Worm (Caenorhabditis elegans) whole organism, L2 larva: ENCODE results near the gene col-148.

Experiments used
- R02D3.7 ChIP-seq: fragments of 150-350 bp; optimal IDR thresholded peaks from 2 replicates; lab custom pipeline; 2014; ENCODE audit warnings: missing biosample characterization, missing genetic modification characterization
- egl-27 ChIP-seq: sonication (generic microtip); optimal IDR thresholded peaks from 3 replicates; lab custom pipeline; 2017; ENCODE audit warnings: missing biosample characterization, missing genetic modification reagents, missing genetic modification characterization
- elt-1 ChIP-seq: fragments of 150-350 bp; optimal IDR thresholded peaks from 2 replicates; lab custom pipeline; 2014; ENCODE audit warnings: missing biosample characterization, missing genetic modification characterization
- lin-13 ChIP-seq: fragments of 150-350 bp; optimal IDR thresholded peaks from 2 replicates; lab custom pipeline; 2014; ENCODE audit warnings: missing biosample characterization, missing genetic modification reagents, missing genetic modification characterization
- lin-39 ChIP-seq: fragments of 150-350 bp; optimal IDR thresholded peaks from 2 replicates; lab custom pipeline; 2014; ENCODE audit warnings: missing biosample characterization, missing genetic modification reagents, missing genetic modification characterization
- nhr-11 ChIP-seq: fragments of 150-350 bp; optimal IDR thresholded peaks from 2 replicates; lab custom pipeline; 2014; ENCODE audit warnings: missing biosample characterization, missing genetic modification characterization
- nhr-237 ChIP-seq: fragments of 150-350 bp; optimal IDR thresholded peaks from 2 replicates; lab custom pipeline; 2014; ENCODE audit warnings: missing biosample characterization, missing genetic modification characterization
- nhr-77 ChIP-seq: fragments of 150-350 bp; optimal IDR thresholded peaks from 2 replicates; lab custom pipeline; 2014; ENCODE audit warnings: missing biosample characterization, missing genetic modification characterization
- unc-39 ChIP-seq: fragments of 150-350 bp; optimal IDR thresholded peaks from 2 replicates; lab custom pipeline; 2014; ENCODE audit warnings: missing biosample characterization, missing genetic modification characterization
- unc-62 ChIP-seq: fragments of 150-350 bp; optimal IDR thresholded peaks from 2 replicates; lab custom pipeline; 2014; ENCODE audit warnings: missing biosample characterization, missing genetic modification reagents, missing genetic modification characterization

DNA sequence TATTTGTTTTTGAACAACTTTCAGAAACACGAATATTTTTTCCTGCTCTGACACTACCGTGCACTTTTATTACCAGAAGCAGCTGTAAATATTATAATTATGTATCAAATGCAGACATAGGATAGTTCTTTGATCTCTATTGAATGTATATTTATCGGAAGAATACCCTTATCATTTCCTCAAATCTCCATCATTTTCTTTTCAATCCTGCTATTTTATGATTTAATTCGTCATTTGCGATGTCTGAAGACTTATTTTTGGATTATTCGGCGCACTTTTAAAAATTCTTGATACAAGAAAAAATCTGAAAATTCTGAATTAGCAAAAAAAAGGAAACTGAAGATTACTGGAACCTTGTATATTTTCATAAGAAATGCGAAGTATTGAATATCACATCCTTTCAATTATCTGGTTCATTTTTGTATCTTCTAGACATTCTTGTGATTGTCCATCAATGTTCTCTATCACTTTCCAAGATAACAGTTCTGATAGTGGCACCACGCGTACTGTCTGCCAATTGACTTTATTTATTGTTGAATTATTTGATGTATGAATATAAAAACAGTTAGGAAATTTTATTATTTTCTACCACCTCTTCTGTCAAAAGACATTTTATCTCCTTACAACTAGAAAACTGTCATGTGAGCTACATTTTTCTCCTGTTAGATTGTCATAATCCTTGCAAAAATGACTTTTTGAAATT, 2.6 kb downstream of the col-148 start:
- TF ChIP-seq R02D3.7 (tag; lab: Kevin White, UChicago): no peak
- no peak for TF ChIP-seq unc-62
- no peak for TF ChIP-seq elt-1 (tag; lab: Kevin White, UChicago)
- no peak for TF ChIP-seq lin-13 (GFP tag; lab: Kevin White, UChicago)
- TF ChIP-seq lin-39: no peak
- no peak for TF ChIP-seq nhr-11 (tag; lab: Kevin White, UChicago)
- TF ChIP-seq unc-39: no peak
- no peak for TF ChIP-seq nhr-77 (tag; lab: Kevin White, UChicago)
- no peak for TF ChIP-seq egl-27 (tag; lab: Kevin White, UChicago)
- TF ChIP-seq nhr-237 (tag; lab: Kevin White, UChicago): no peak
